Fruit fly (Drosophila melanogaster) S2 (cell line): Measurements from ENCODE around the gene Atg18b.

Experiments
- CG8478 ChIP-seq: fragments of >200 bp; optimal IDR thresholded peaks from 2 replicates; lab custom pipeline; 2018
- CTCF ChIP-seq, 2 experiments: fragments of >200 bp; optimal IDR thresholded peaks; 2 replicates each; lab custom pipeline; 2018

The Atg18b gene

dm6 chr2L:21200275-21200674 is 20.1 kb downstream of the Atg18b start, which contains the start of gene CG31624:
Gene CG31624, minus strand, starts transcription at chr2L:21200375.
- TF ChIP-seq CTCF (optimal IDR thresholded peaks at IDR 0.05; lab: Kevin White, UChicago) (no peak), CG8478 (lab: Kevin White, UChicago) (no peak)

- TF ChIP-seq CTCF (optimal IDR thresholded peaks at IDR 0.05; lab: Kevin White, UChicago) (no peak), CG8478 (lab: Kevin White, UChicago) (no peak)
Observed at dm6 chr2L:21198633-21199264, 21.6 kb downstream of the Atg18b start, which contains the start of gene Ret. Gene Ret, minus strand, starts transcription at chr2L:21198762.

- TF ChIP-seq CTCF (optimal IDR thresholded peaks at IDR 0.05; lab: Kevin White, UChicago) (no peak), CG8478 (lab: Kevin White, UChicago) (no peak)
Observed at dm6 chr2L:21197178-21197577, 23.2 kb downstream of the Atg18b start.

- no peak for TF ChIP-seq CTCF (optimal IDR thresholded peaks at IDR 0.05; lab: Kevin White, UChicago)
- no peak for TF ChIP-seq CG8478 (lab: Kevin White, UChicago)
Observed at dm6 chr2L:21196511-21196910, 23.9 kb downstream of the Atg18b start.

- no peak for TF ChIP-seq CG8478 (lab: Kevin White, UChicago)
Observed at dm6 chr2L:21195331-21195730, 25.0 kb downstream of the Atg18b start.

dm6 chr2L:21189273-21189781 is 31.0 kb downstream of the Atg18b start:
- TF ChIP-seq CTCF (optimal IDR thresholded peaks at IDR 0.05; lab: Kevin White, UChicago) (no peak), CG8478 (lab: Kevin White, UChicago) (no peak)

- TF ChIP-seq CG8478 (lab: Kevin White, UChicago) (no peak), CTCF (optimal IDR thresholded peaks at IDR 0.05; lab: Kevin White, UChicago) (no peak)
Observed at dm6 chr2L:21187753-21188152, 32.6 kb downstream of the Atg18b start.

dm6 chr2L:21179615-21180031 is 40.7 kb downstream of the Atg18b start, which contains the start of the genes bur and Mcm10:
Gene bur, minus strand, starts transcription at chr2L:21179683.
Gene Mcm10, plus strand, starts transcription at chr2L:21179933.
- no peak for TF ChIP-seq CTCF (optimal IDR thresholded peaks at IDR 0.05; lab: Kevin White, UChicago)
- TF ChIP-seq CG8478 (lab: Kevin White, UChicago), result no peak

- no peak for TF ChIP-seq CG8478 (lab: Kevin White, UChicago)
- no peak for TF ChIP-seq CTCF (optimal IDR thresholded peaks at IDR 0.05; lab: Kevin White, UChicago)
Observed at dm6 chr2L:21179217-21179520, 41.2 kb downstream of the Atg18b start.

- TF ChIP-seq CG8478 (lab: Kevin White, UChicago) (no peak), CTCF (optimal IDR thresholded peaks at IDR 0.05; lab: Kevin White, UChicago) (no peak)
Observed at dm6 chr2L:21178436-21179216, 41.7 kb downstream of the Atg18b start.

- TF ChIP-seq CTCF (optimal IDR thresholded peaks at IDR 0.05; lab: Kevin White, UChicago) (no peak), CG8478 (lab: Kevin White, UChicago) (no peak)
Observed at dm6 chr2L:21172922-21173321, 47.5 kb downstream of the Atg18b start, which contains the start of gene CG31627. Gene CG31627, plus strand, starts transcription at chr2L:21173222.

dm6 chr2L:21169863-21170262 is 50.5 kb downstream of the Atg18b start:
- TF ChIP-seq CG8478 (lab: Kevin White, UChicago), result no peak
- no peak for TF ChIP-seq CTCF (optimal IDR thresholded peaks at IDR 0.05; lab: Kevin White, UChicago)

dm6 chr2L:21169160-21169624 is 51.2 kb downstream of the Atg18b start:
- no peak for TF ChIP-seq CG8478 (lab: Kevin White, UChicago)
- no peak for TF ChIP-seq CTCF (optimal IDR thresholded peaks at IDR 0.05; lab: Kevin White, UChicago)

dm6 chr2L:21168295-21169159 is 51.8 kb downstream of the Atg18b start, which contains the start of the genes mAcon1, CG43345 and CG43346:
Gene mAcon1, plus strand, starts transcription at chr2L:21168570.
Gene CG43345, minus strand, starts transcription at chr2L:21168581.
Gene CG43346, minus strand, starts transcription at chr2L:21168581.
- no peak for TF ChIP-seq CG8478 (lab: Kevin White, UChicago)
- no peak for TF ChIP-seq CTCF (optimal IDR thresholded peaks at IDR 0.05; lab: Kevin White, UChicago)
